Worm (Caenorhabditis elegans): ENCODE results near the gene acs-1.

DNA sequence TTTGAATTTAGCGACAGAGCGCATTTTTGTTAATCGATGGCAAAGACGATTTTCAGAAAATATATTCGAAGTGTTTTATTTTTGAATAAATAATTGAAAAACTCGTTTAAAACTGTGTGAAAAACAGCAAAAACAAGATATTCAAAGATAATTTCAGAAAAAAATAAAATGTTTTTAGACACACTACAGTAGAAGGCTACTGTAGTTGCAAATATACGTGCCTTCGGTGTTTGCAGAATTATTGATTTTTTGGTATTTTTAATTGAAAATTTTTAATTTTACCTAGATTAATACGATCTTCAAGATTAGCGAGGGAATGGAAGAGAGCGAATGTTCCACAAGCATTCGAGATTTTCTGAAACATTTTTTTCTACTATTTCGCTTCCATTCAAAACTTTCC, 14.2 kb upstream of the acs-1 start:
- TF ChIP-seq die-1 (tag; optimal IDR thresholded peaks at IDR 0.05) (no peak), ets-4 (GFP tag; optimal IDR thresholded peaks at IDR 0.05) (no peak), dpl-1 (GFP tag; optimal IDR thresholded peaks at IDR 0.05) (no peak), tlf-1 (GFP tag; optimal IDR thresholded peaks at IDR 0.05) (no peak), nfya-1 (tag; optimal IDR thresholded peaks at IDR 0.05; ENCODE audit: borderline replicate concordance, insufficient read depth) (no peak), B0035.1 (tag; optimal IDR thresholded peaks at IDR 0.05) (no peak), C17E4.6 (GFP tag; IDR thresholded peaks at IDR 0.05) (no peak), atf-7 (tag; optimal IDR thresholded peaks at IDR 0.05) (no peak), snpc-4 (GFP tag; optimal IDR thresholded peaks at IDR 0.05) (no peak), snpc-4 (tag; optimal IDR thresholded peaks at IDR 0.05) (no peak), F55B11.4 (tag; optimal IDR thresholded peaks at IDR 0.05; ENCODE audit: borderline replicate concordance, insufficient read depth) (no peak), sea-2 (GFP tag; IDR thresholded peaks at IDR 0.05) (no peak), Y67H2A.10 (GFP tag; conservative IDR thresholded peaks at IDR 0.05) (no peak), egrh-3 (GFP tag; IDR thresholded peaks at IDR 0.05) (no peak)

All from whole organism, young adult.